Worm (Caenorhabditis elegans): ENCODE measurements around the gene Y62H9A.14.

Y62H9A.14 gene

ce11 chrX:11937343-11937935 lies 16.4 kb downstream of the Y62H9A.14 start:
- peak; percentile 88 for TF ChIP-seq dmd-9 (GFP tag; IDR thresholded peaks at IDR 0.05)
- peak; percentile 97 for TF ChIP-seq nhr-25 (tag; optimal IDR thresholded peaks at IDR 0.05; ENCODE audit: borderline replicate concordance, insufficient read depth)
- peak; percentile 88 for TF ChIP-seq ceh-32 (tag; optimal IDR thresholded peaks at IDR 0.05; ENCODE audit: poor library complexity)
- peak; percentile 98 for TF ChIP-seq zip-2 (tag; optimal IDR thresholded peaks at IDR 0.05)
- TF ChIP-seq nhr-42 (GFP tag; IDR thresholded peaks at IDR 0.05) = peak; percentile 99
- TF ChIP-seq F10B5.3 (tag; optimal IDR thresholded peaks at IDR 0.05) = peak; percentile 96
- TF ChIP-seq spr-1 (tag; optimal IDR thresholded peaks at IDR 0.05) = peak; percentile 97
- TF ChIP-seq lin-29 (GFP tag; IDR thresholded peaks at IDR 0.05) = peak; percentile 89
- TF ChIP-seq nhr-76 (tag; optimal IDR thresholded peaks at IDR 0.05) = peak; percentile 82
- peak; percentile 85 for TF ChIP-seq fos-1 (tag; optimal IDR thresholded peaks at IDR 0.05)
- peak; percentile 68 for TF ChIP-seq nhr-41 (GFP tag; IDR thresholded peaks at IDR 0.05)
- TF ChIP-seq zip-11 (GFP tag; IDR thresholded peaks at IDR 0.05) = no peak
- peak; percentile 99 for TF ChIP-seq jun-1 (tag; optimal IDR thresholded peaks at IDR 0.05)
- TF ChIP-seq ZK337.2 (GFP tag; IDR thresholded peaks at IDR 0.05) = peak; percentile 83
- TF ChIP-seq T26A8.4 (GFP tag; IDR thresholded peaks at IDR 0.05) = peak; percentile 99
- TF ChIP-seq mes-2 (tag; optimal IDR thresholded peaks at IDR 0.05; ENCODE audit: poor library complexity, severe bottlenecking) = peak; percentile 99
- peak; percentile 36 for TF ChIP-seq nhr-111 (GFP tag; optimal IDR thresholded peaks at IDR 0.05)
- TF ChIP-seq dmd-8 (GFP tag; IDR thresholded peaks at IDR 0.05) = peak; percentile 72
- TF ChIP-seq ama-1 (optimal IDR thresholded peaks at IDR 0.05) = no peak
- TF ChIP-seq dpl-1 (GFP tag; optimal IDR thresholded peaks at IDR 0.05) = peak; percentile 76
- peak; percentile 91 for TF ChIP-seq T20F7.1 (GFP tag; optimal IDR thresholded peaks at IDR 0.05)
- TF ChIP-seq unc-39 (tag; optimal IDR thresholded peaks at IDR 0.05) = peak; percentile 92
- 0 out of 2 replicates have a peak, but pooled peaks have one; percentile 23 for TF ChIP-seq F44E2.7 (GFP tag; IDR thresholded peaks at IDR 0.05)
- TF ChIP-seq sdz-12 (GFP tag; optimal IDR thresholded peaks at IDR 0.05) = peak; percentile 91
- peak; percentile 95 for TF ChIP-seq lin-1 (GFP tag; IDR thresholded peaks at IDR 0.05)
- TF ChIP-seq ceh-62 (tag; optimal IDR thresholded peaks at IDR 0.05) = no peak
- peak; percentile 94 for TF ChIP-seq zag-1 (tag; optimal IDR thresholded peaks at IDR 0.05)
- peak; percentile 55 for TF ChIP-seq cey-2 (tag; optimal IDR thresholded peaks at IDR 0.05; ENCODE audit: borderline replicate concordance, insufficient read depth)
- no peak for TF ChIP-seq ceh-44 (GFP tag; IDR thresholded peaks at IDR 0.05)
- peak; percentile 99 for TF ChIP-seq hmg-1.1 (GFP tag; IDR thresholded peaks at IDR 0.05)
- TF ChIP-seq Y75B8A.6 (GFP tag; IDR thresholded peaks at IDR 0.05) = peak; percentile 89
- TF ChIP-seq zfp-3 (GFP tag; conservative IDR thresholded peaks at IDR 0.05) = peak; percentile 94
- peak; percentile 88 for TF ChIP-seq lin-38 (GFP tag; IDR thresholded peaks at IDR 0.05)
- TF ChIP-seq nhr-102 (tag; optimal IDR thresholded peaks at IDR 0.05) = peak; percentile 99
- peak; percentile 95 for TF ChIP-seq tra-1 (GFP tag; IDR thresholded peaks at IDR 0.05)
- TF ChIP-seq Y48G9A.11 (GFP tag; IDR thresholded peaks at IDR 0.05) = no peak; the same call in 1 of the 2 replicates
- no peak for TF ChIP-seq set-16 (GFP tag; IDR thresholded peaks at IDR 0.05)
- peak; percentile 90 to 92 for TF ChIP-seq mdl-1 (tag; optimal IDR thresholded peaks at IDR 0.05)
- TF ChIP-seq nhr-6 (tag; optimal IDR thresholded peaks at IDR 0.05) = peak; percentile 98
- TF ChIP-seq hlh-11 (tag; optimal IDR thresholded peaks at IDR 0.05) = peak; percentile 97
- peak; percentile 95 for TF ChIP-seq ces-1 (GFP tag; optimal IDR thresholded peaks at IDR 0.05)
- peak; percentile 91 for TF ChIP-seq Y5F2A.4 (GFP tag; optimal IDR thresholded peaks at IDR 0.05)
- TF ChIP-seq nhr-48 (tag; optimal IDR thresholded peaks at IDR 0.05) = peak; percentile 98
- peak; percentile 40 for TF ChIP-seq F49E8.2 (tag; optimal IDR thresholded peaks at IDR 0.05; ENCODE audit: borderline replicate concordance)
- TF ChIP-seq F26F4.8 (GFP tag; conservative IDR thresholded peaks at IDR 0.05) = no peak
- TF ChIP-seq nhr-10 (tag; optimal IDR thresholded peaks at IDR 0.05) = peak; percentile 99
- peak; percentile 100 for TF ChIP-seq aha-1 (tag)
- peak; percentile 66 for TF ChIP-seq arid-1 (GFP tag; conservative IDR thresholded peaks at IDR 0.05)
- peak; percentile 96 to 98 for TF ChIP-seq daf-16 (GFP tag; optimal IDR thresholded peaks at IDR 0.05)
- TF ChIP-seq daf-16 (tag; optimal IDR thresholded peaks at IDR 0.05) = peak; percentile 93

All from whole organism, L4 larva.